Fruit fly (Drosophila melanogaster): ENCODE results near the gene CG14109.

The CG14109 gene

DNA sequence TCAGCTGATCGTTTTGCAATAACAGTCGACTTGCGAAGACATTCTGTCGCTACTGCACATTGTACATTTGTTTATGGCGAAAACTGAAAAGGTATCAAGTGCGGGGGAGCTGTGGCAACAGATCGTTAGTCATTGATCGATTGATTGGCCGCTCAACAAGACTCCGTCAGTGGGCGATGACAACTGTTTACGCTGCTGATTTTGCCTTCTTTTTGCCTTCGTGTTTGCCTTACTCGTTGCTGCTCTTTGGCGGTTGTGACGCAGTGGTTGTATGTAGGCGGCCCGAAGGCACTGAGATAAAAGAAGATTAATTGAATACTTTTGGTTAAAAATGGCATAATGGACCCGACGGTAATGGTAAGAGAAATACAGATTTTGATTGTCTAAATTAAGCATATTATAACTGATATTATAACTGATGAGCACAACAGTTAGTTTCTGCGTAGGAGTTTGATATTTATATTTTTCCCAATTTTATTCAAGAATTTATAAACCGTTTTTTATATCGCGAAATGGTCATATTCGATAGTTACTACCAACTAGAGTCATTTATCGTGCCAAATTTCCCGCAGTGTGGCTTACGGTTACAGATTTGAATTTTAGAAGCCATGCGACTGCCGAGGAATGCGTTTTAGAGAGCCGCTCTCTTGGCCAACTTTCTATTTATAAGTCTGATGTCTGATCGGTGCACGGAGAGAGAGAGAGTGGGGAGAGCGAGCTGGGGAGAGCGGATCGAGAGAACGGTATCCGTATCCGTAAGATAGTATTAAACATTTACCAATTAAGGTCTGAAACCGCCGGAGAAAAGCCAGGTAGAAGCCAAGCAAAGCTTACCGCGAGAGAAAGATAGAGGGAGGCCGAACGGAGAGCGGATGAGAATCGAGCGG lies 36.1 kb downstream of the CG14109 start (continued):
- no peak for TF ChIP-seq h (optimal IDR thresholded peaks at IDR 0.05)
- peak; percentile 83 for TF ChIP-seq sisA (GFP tag; IDR thresholded peaks at IDR 0.05)
- TF ChIP-seq CG18476 (GFP tag; optimal IDR thresholded peaks at IDR 0.05) = peak; percentile 80
- peak; percentile 57 for TF ChIP-seq jumu (GFP tag; optimal IDR thresholded peaks at IDR 0.05)
- TF ChIP-seq CG32532 (GFP tag; IDR thresholded peaks at IDR 0.05) = peak; percentile 86
- TF ChIP-seq CkIIα-i1 (GFP tag; IDR thresholded peaks at IDR 0.05) = no peak
- TF ChIP-seq Elba2 (GFP tag; optimal IDR thresholded peaks at IDR 0.05) = no peak
- peak; percentile 55 for TF ChIP-seq CG17612 (GFP tag; IDR thresholded peaks at IDR 0.05)
- TF ChIP-seq Mrtf (GFP tag; IDR thresholded peaks at IDR 0.05) = peak; percentile 71; the same call in 2 of the 3 replicates
- peak; percentile 62; the same call in 2 of the 3 replicates for TF ChIP-seq CG11093 (GFP tag; IDR thresholded peaks at IDR 0.05)
- no peak for TF ChIP-seq tna (GFP tag; IDR thresholded peaks at IDR 0.05; ENCODE audit: partially characterized antibody)
- TF ChIP-seq scrt (GFP tag; optimal IDR thresholded peaks at IDR 0.05) = peak; percentile 86
- no peak for TF ChIP-seq Lim3 (GFP tag; IDR thresholded peaks at IDR 0.05)
- peak; percentile 62 for TF ChIP-seq YL-1 (GFP tag; optimal IDR thresholded peaks at IDR 0.05)
- peak; percentile 13 for TF ChIP-seq gcm2 (GFP tag; optimal IDR thresholded peaks at IDR 0.05)
- TF ChIP-seq ind (GFP tag; optimal IDR thresholded peaks at IDR 0.05) = peak; percentile 88
- TF ChIP-seq TFAM (GFP tag; optimal IDR thresholded peaks at IDR 0.05) = peak; percentile 54
- peak; percentile 66 for TF ChIP-seq Side (GFP tag; optimal IDR thresholded peaks at IDR 0.05)
- peak; percentile 38 for TF ChIP-seq CG10431 (GFP tag; optimal IDR thresholded peaks at IDR 0.05)
- no peak for TF ChIP-seq bowl (GFP tag; IDR thresholded peaks at IDR 0.05)
- peak; percentile 59 for TF ChIP-seq CG13624 (GFP tag; optimal IDR thresholded peaks at IDR 0.05)
- TF ChIP-seq Mes4 (GFP tag; optimal IDR thresholded peaks at IDR 0.05) = peak; percentile 38
- TF ChIP-seq bigmax (GFP tag; optimal IDR thresholded peaks at IDR 0.05) = no peak
- peak; percentile 74 for TF ChIP-seq ci (GFP tag; IDR thresholded peaks at IDR 0.05)
- TF ChIP-seq CG4730 (GFP tag; IDR thresholded peaks at IDR 0.05) = peak; percentile 70
- TF ChIP-seq hkb (optimal IDR thresholded peaks at IDR 0.05) = no peak
- peak; percentile 90 for TF ChIP-seq hkb (GFP tag; IDR thresholded peaks at IDR 0.05)
- peak; percentile 93 for TF ChIP-seq CG10979 (tag; optimal IDR thresholded peaks at IDR 0.05)
- peak; percentile 55 for TF ChIP-seq Oaz (GFP tag; IDR thresholded peaks at IDR 0.05)
- peak; percentile 79 for TF ChIP-seq CG18764 (GFP tag; optimal IDR thresholded peaks at IDR 0.05)
- TF ChIP-seq ro (GFP tag; IDR thresholded peaks at IDR 0.05) = no peak
- peak; percentile 95 for TF ChIP-seq Drgx (GFP tag; IDR thresholded peaks at IDR 0.05)
- no peak for TF ChIP-seq inv (GFP tag; IDR thresholded peaks at IDR 0.05; ENCODE audit: partially characterized antibody)
- TF ChIP-seq CG30431 (GFP tag; optimal IDR thresholded peaks at IDR 0.05) = peak; percentile 78
- peak; percentile 47 for TF ChIP-seq disco-r (GFP tag; optimal IDR thresholded peaks at IDR 0.05)
- peak; percentile 89 for TF ChIP-seq tgo (GFP tag; IDR thresholded peaks at IDR 0.05)
- TF ChIP-seq ash1 (GFP tag; optimal IDR thresholded peaks at IDR 0.05) = no peak
- peak; percentile 13 for TF ChIP-seq Bdp1 (GFP tag; optimal IDR thresholded peaks at IDR 0.05)
- TF ChIP-seq CG4282 (GFP tag; optimal IDR thresholded peaks at IDR 0.05) = peak; percentile 14
- TF ChIP-seq chinmo (GFP tag; IDR thresholded peaks at IDR 0.05; ENCODE audit: partially characterized antibody) = no peak
- TF ChIP-seq eve (GFP tag; optimal IDR thresholded peaks at IDR 0.05) = no peak
- no peak for TF ChIP-seq CG8765 (GFP tag; IDR thresholded peaks at IDR 0.05)
- peak; percentile 66 for TF ChIP-seq Hand (GFP tag; optimal IDR thresholded peaks at IDR 0.05)
- peak; percentile 83 for TF ChIP-seq Hmx (GFP tag; optimal IDR thresholded peaks at IDR 0.05)
- peak; percentile 89 for TF ChIP-seq Dek (tag; optimal IDR thresholded peaks at IDR 0.05)
- TF ChIP-seq twi (tag; optimal IDR thresholded peaks at IDR 0.05) = peak; percentile 74
- peak; percentile 52 for TF ChIP-seq CG7786 (GFP tag; optimal IDR thresholded peaks at IDR 0.05)
- peak; percentile 85 for TF ChIP-seq Fer3 (tag; optimal IDR thresholded peaks at IDR 0.05)
- peak; percentile 94 for TF ChIP-seq bcd (GFP tag; optimal IDR thresholded peaks at IDR 0.05)
- TF ChIP-seq CG12769 (tag; optimal IDR thresholded peaks at IDR 0.05) = peak; percentile 39
- TF ChIP-seq CG13894 (tag; optimal IDR thresholded peaks at IDR 0.05) = no peak
